Comparison of ENCODE assay signal across 1 fruit fly cellular context in the genomic region with DNA sequence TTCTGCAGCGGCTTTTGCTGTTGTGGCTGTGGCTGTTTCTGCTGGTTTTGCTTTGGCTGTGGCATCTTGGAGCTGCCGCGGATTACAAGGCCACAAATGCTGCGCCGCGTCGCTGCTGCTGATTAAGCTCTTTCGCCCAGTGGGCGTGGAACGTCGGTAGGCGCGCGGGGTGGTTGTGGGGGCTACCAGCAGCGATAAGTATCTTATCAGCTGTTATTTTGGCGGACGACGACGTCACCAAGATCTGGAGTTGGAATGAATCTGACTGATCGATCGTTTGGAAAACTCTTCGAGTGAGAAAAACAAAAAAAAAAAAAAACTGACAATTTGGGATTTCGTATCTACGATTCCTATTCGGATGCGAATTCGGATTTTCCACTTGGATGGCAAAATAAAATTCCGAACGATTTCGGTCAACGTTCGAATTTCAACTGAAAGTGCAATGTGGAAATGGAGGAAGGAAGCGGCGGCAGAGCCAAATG.
TF ChIP-seq lines count a peak whose summit lies in the region.

No protein-coding gene starts in this region.

TF ChIP-seq in whole organism, embryonic, 481 proteins besides CTCF, POLR2A, EP300 and RAD21 (continued from another document):
- TF ChIP-seq Hmr (GFP tag; optimal IDR thresholded peaks at IDR 0.05; lab: Kevin White, UChicago): no peak
- TF ChIP-seq CG9817 (tag; optimal IDR thresholded peaks at IDR 0.05; lab: Kevin White, UChicago): no peak
- no peak for TF ChIP-seq Dip2 (GFP tag; IDR thresholded peaks at IDR 0.05; lab: Robert Waterston, UW)
- no peak for TF ChIP-seq Hand (GFP tag; optimal IDR thresholded peaks at IDR 0.05; lab: Kevin White, UChicago)
- TF ChIP-seq CG1603 (tag; optimal IDR thresholded peaks at IDR 0.05; lab: Kevin White, UChicago): no peak
- TF ChIP-seq CG15073 (GFP tag; optimal IDR thresholded peaks at IDR 0.05; lab: Kevin White, UChicago): no peak
- no peak for TF ChIP-seq tup (GFP tag; optimal IDR thresholded peaks at IDR 0.05; lab: Kevin White, UChicago)
- peak; percentile 34 for TF ChIP-seq ftz-f1 (GFP tag; optimal IDR thresholded peaks at IDR 0.05; lab: Kevin White, UChicago)
- TF ChIP-seq CG8765 (GFP tag; IDR thresholded peaks at IDR 0.05; lab: Robert Waterston, UW): no peak
- TF ChIP-seq aop (GFP tag; IDR thresholded peaks at IDR 0.05; lab: Robert Waterston, UW): 0 out of 2 replicates have a peak, but pooled peaks have one; percentile 11
- no peak for TF ChIP-seq her (GFP tag; optimal IDR thresholded peaks at IDR 0.05; lab: Kevin White, UChicago)
- no peak for TF ChIP-seq CG42726 (GFP tag; IDR thresholded peaks at IDR 0.05; lab: Robert Waterston, UW; ENCODE audit: partially characterized antibody)
- TF ChIP-seq grn (GFP tag; optimal IDR thresholded peaks at IDR 0.05; lab: Kevin White, UChicago): peak; percentile 81
- no peak for TF ChIP-seq Opbp (GFP tag; IDR thresholded peaks at IDR 0.05; lab: Robert Waterston, UW; ENCODE audit: partially characterized antibody)
- TF ChIP-seq twi (tag; optimal IDR thresholded peaks at IDR 0.05; lab: Kevin White, UChicago): no peak
- peak; percentile 18 for TF ChIP-seq sug (tag; optimal IDR thresholded peaks at IDR 0.05; lab: Kevin White, UChicago)
- peak; percentile 72 for TF ChIP-seq GATAe (GFP tag; conservative IDR thresholded peaks at IDR 0.05; lab: Robert Waterston, UW)
- TF ChIP-seq CG30431 (GFP tag; optimal IDR thresholded peaks at IDR 0.05; lab: Kevin White, UChicago): no peak
- no peak for TF ChIP-seq prd (optimal IDR thresholded peaks at IDR 0.05; lab: Kevin White, UChicago)
- TF ChIP-seq prd (GFP tag; IDR thresholded peaks at IDR 0.05; lab: Robert Waterston, UW): no peak
- TF ChIP-seq CG2202 (tag; optimal IDR thresholded peaks at IDR 0.05; lab: Kevin White, UChicago): no peak
- TF ChIP-seq Sry-β (GFP tag; optimal IDR thresholded peaks at IDR 0.05; lab: Kevin White, UChicago): no peak
- TF ChIP-seq bcd (GFP tag; optimal IDR thresholded peaks at IDR 0.05; lab: Kevin White, UChicago): no peak
- no peak for TF ChIP-seq CG4282 (GFP tag; optimal IDR thresholded peaks at IDR 0.05; lab: Kevin White, UChicago)
- TF ChIP-seq CG18476 (GFP tag; optimal IDR thresholded peaks at IDR 0.05; lab: Kevin White, UChicago): no peak
- no peak for TF ChIP-seq CG17359 (tag; optimal IDR thresholded peaks at IDR 0.05; lab: Kevin White, UChicago)
- TF ChIP-seq Adf1 (GFP tag; IDR thresholded peaks at IDR 0.05; lab: Robert Waterston, UW): peak; percentile 80; the same call in 1 of the 2 replicates
- peak; percentile 17 for TF ChIP-seq Deaf1 (tag; optimal IDR thresholded peaks at IDR 0.05; lab: Kevin White, UChicago)
- no peak for TF ChIP-seq Neu2 (GFP tag; optimal IDR thresholded peaks at IDR 0.05; lab: Kevin White, UChicago; ENCODE audit: borderline replicate concordance)
- TF ChIP-seq D19B (GFP tag; optimal IDR thresholded peaks at IDR 0.05; lab: Kevin White, UChicago): no peak
- peak; percentile 69 for TF ChIP-seq Jarid2 (GFP tag; optimal IDR thresholded peaks at IDR 0.05; lab: Kevin White, UChicago)
- TF ChIP-seq CG32532 (GFP tag; IDR thresholded peaks at IDR 0.05; lab: Robert Waterston, UW): 0 out of 2 replicates have a peak, but pooled peaks have one; percentile 29
- TF ChIP-seq CG17912 (GFP tag; optimal IDR thresholded peaks at IDR 0.05; lab: Kevin White, UChicago): no peak
- TF ChIP-seq fd3F (GFP tag; optimal IDR thresholded peaks at IDR 0.05; lab: Kevin White, UChicago): no peak
- no peak for TF ChIP-seq CG7963 (GFP tag; IDR thresholded peaks at IDR 0.05; lab: Robert Waterston, UW; ENCODE audit: partially characterized antibody)
- peak; percentile 37; the same call in 1 of the 2 replicates for TF ChIP-seq Awh (GFP tag; IDR thresholded peaks at IDR 0.05; lab: Robert Waterston, UW)
- no peak for TF ChIP-seq hb (GFP tag; IDR thresholded peaks at IDR 0.05; lab: Robert Waterston, UW; ENCODE audit: partially characterized antibody)
- no peak for TF ChIP-seq inv (GFP tag; IDR thresholded peaks at IDR 0.05; lab: Robert Waterston, UW; ENCODE audit: partially characterized antibody)
- TF ChIP-seq gcm (GFP tag; optimal IDR thresholded peaks at IDR 0.05; lab: Kevin White, UChicago): no peak
- TF ChIP-seq gce (GFP tag; IDR thresholded peaks at IDR 0.05; lab: Robert Waterston, UW): no peak
- peak in 1 of 2 experiments; percentile 11 for TF ChIP-seq crp (GFP tag; optimal IDR thresholded peaks at IDR 0.05; lab: Kevin White, UChicago)
TF ChIP-seq in whole organism, embryonic: peak in this region for 15.
